Worm (Caenorhabditis elegans): ENCODE results near the gene ugt-41.

Gene ugt-41

DNA sequence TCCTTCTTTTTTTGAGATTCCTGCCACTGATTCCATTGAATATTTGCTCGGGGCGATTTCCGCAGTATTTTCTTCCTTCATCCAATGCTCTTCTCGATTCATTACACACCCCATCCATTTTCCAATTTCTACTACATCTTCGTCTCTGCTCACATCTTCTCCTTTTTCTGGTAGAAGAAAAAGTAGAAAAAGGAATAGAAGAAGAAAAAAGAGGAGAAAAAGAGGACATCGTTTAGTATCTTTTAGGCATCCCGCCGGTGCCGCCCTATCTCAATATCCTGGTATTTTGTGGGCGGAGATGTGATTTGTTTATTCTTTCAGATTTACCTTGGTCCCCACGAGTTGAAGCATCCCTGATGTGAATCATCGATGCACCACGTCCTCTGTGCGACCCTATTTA is 11.8 kb upstream of the ugt-41 start, which contains the start of gene lgc-39:
Gene lgc-39, plus strand, starts transcription at position 301 of the 400 bp plus-strand sequence.
- no peak for TF ChIP-seq ztf-11 (tag; optimal IDR thresholded peaks at IDR 0.05)
- TF ChIP-seq jun-1 (tag; optimal IDR thresholded peaks at IDR 0.05): no peak
- TF ChIP-seq snpc-4 (tag; optimal IDR thresholded peaks at IDR 0.05): no peak
- TF ChIP-seq efl-3 (GFP tag; optimal IDR thresholded peaks at IDR 0.05): no peak
- no peak for TF ChIP-seq unc-98 (GFP tag; IDR thresholded peaks at IDR 0.05)
- no peak for TF ChIP-seq ceh-88 (GFP tag; IDR thresholded peaks at IDR 0.05)
- no peak for TF ChIP-seq ceh-63 (GFP tag; optimal IDR thresholded peaks at IDR 0.05)
- no peak for TF ChIP-seq Y116A8C.19 (tag; optimal IDR thresholded peaks at IDR 0.05; ENCODE audit: borderline replicate concordance)
- TF ChIP-seq lin-15B (tag; optimal IDR thresholded peaks at IDR 0.05): no peak
- TF ChIP-seq grh-1 (GFP tag; IDR thresholded peaks at IDR 0.05): no peak
- no peak for TF ChIP-seq hlh-4 (tag; optimal IDR thresholded peaks at IDR 0.05)
- no peak for TF ChIP-seq xbp-1 (tag; optimal IDR thresholded peaks at IDR 0.05)
- no peak for TF ChIP-seq ceh-8 (GFP tag; optimal IDR thresholded peaks at IDR 0.05)
- no peak for TF ChIP-seq ets-5 (GFP tag; IDR thresholded peaks at IDR 0.05)
- no peak for TF ChIP-seq mef-2 (tag; optimal IDR thresholded peaks at IDR 0.05)
- TF ChIP-seq ces-1 (GFP tag; optimal IDR thresholded peaks at IDR 0.05): no peak
- TF ChIP-seq lin-39 (tag; optimal IDR thresholded peaks at IDR 0.05): no peak
- no peak for TF ChIP-seq vab-15 (tag; optimal IDR thresholded peaks at IDR 0.05)

DNA sequence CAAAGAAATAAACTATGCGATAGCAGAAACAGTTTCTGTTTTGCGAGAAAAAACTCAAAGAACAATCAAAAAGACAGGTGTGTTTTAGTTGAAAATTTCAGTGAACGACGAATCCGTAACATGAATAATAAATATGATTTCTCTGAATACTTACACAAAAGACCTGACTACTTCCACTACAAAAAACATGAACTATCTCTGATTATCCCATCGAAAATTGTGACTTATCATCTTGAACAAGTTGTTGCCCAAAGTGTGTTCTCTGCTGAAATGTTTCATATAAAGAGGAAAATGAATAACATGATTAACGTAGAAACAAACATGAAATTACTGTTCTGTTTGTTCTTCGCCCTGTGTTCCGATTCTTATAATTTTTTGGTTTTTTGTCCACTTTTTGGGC is 3.3 kb upstream of the ugt-41 start, which contains the start of gene ugt-36:
Gene ugt-36, plus strand, starts transcription at position 301 of the 400 bp plus-strand sequence.
- no peak for TF ChIP-seq jun-1 (tag; optimal IDR thresholded peaks at IDR 0.05)
- TF ChIP-seq sup-37 (GFP tag; optimal IDR thresholded peaks at IDR 0.05): no peak
- TF ChIP-seq nhr-84 (tag; optimal IDR thresholded peaks at IDR 0.05): no peak
- TF ChIP-seq mef-2 (tag; optimal IDR thresholded peaks at IDR 0.05): no peak
- TF ChIP-seq vab-15 (tag; optimal IDR thresholded peaks at IDR 0.05): no peak
- no peak for TF ChIP-seq Y116A8C.19 (tag; optimal IDR thresholded peaks at IDR 0.05; ENCODE audit: borderline replicate concordance)
- no peak for TF ChIP-seq pax-3 (tag; optimal IDR thresholded peaks at IDR 0.05)
- TF ChIP-seq egl-27 (tag; optimal IDR thresholded peaks at IDR 0.05): no peak
- TF ChIP-seq sox-4 (tag; optimal IDR thresholded peaks at IDR 0.05): no peak
- TF ChIP-seq lin-14 (GFP tag; optimal IDR thresholded peaks at IDR 0.05): no peak
- TF ChIP-seq ceh-63 (GFP tag; optimal IDR thresholded peaks at IDR 0.05): no peak
- TF ChIP-seq ceh-8 (GFP tag; optimal IDR thresholded peaks at IDR 0.05): no peak
- no peak for TF ChIP-seq blmp-1 (tag; optimal IDR thresholded peaks at IDR 0.05)
- TF ChIP-seq fkh-4 (tag; optimal IDR thresholded peaks at IDR 0.05; ENCODE audit: borderline replicate concordance): no peak
- TF ChIP-seq xbp-1 (tag; optimal IDR thresholded peaks at IDR 0.05): no peak
- TF ChIP-seq dpl-1 (GFP tag; optimal IDR thresholded peaks at IDR 0.05): no peak
- TF ChIP-seq ceh-82 (tag; optimal IDR thresholded peaks at IDR 0.05): no peak
- no peak for TF ChIP-seq unc-30 (tag; optimal IDR thresholded peaks at IDR 0.05)

DNA sequence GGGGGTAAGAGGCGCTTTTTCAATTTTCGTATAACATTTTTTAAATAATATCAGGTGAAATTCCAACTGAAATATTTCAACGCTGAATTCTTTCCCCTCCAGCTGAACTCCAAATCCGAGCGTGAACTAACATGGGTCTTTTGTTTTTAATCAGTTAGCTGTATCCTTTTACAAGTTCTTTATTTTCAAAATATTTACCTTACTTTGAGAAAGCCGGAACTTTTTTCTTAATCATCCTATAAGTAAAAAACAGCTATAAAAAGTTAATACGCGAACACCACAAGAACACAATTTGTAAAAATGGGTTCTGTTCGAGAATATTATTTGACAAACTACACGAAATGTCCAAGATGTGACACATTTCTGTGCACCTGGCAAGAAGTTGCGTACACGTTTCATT is 815 bp upstream of the ugt-41 start, which contains the start of gene srh-83:
Gene srh-83, plus strand, starts transcription at position 301 of the 400 bp plus-strand sequence.
- TF ChIP-seq nhr-47 (tag; optimal IDR thresholded peaks at IDR 0.05) (no peak), Y116A8C.19 (tag; optimal IDR thresholded peaks at IDR 0.05; ENCODE audit: borderline replicate concordance) (no peak), lin-14 (GFP tag; optimal IDR thresholded peaks at IDR 0.05) (no peak), C16A3.4 (tag; optimal IDR thresholded peaks at IDR 0.05) (no peak), ceh-8 (GFP tag; optimal IDR thresholded peaks at IDR 0.05) (no peak), unc-98 (GFP tag; IDR thresholded peaks at IDR 0.05) (no peak), pax-3 (tag; optimal IDR thresholded peaks at IDR 0.05) (no peak), nhr-11 (tag; optimal IDR thresholded peaks at IDR 0.05) (no peak), mab-9 (GFP tag; IDR thresholded peaks at IDR 0.05) (no peak), unc-62 (GFP tag; optimal IDR thresholded peaks at IDR 0.05) (no peak), ztf-4 (tag; optimal IDR thresholded peaks at IDR 0.05) (no peak), irx-1 (tag; optimal IDR thresholded peaks at IDR 0.05) (no peak), zip-4 (GFP tag; optimal IDR thresholded peaks at IDR 0.05) (no peak), unc-130 (tag; optimal IDR thresholded peaks at IDR 0.05) (no peak), snu-23 (GFP tag; optimal IDR thresholded peaks at IDR 0.05) (no peak), efl-1 (optimal IDR thresholded peaks at IDR 0.05) (no peak), efl-1 (GFP tag; optimal IDR thresholded peaks at IDR 0.05 in 1 of 2) (no peak)
